Worm (Caenorhabditis elegans): ENCODE results near the gene cyp-14A3.

The cyp-14A3 gene

ce11 chrX:13291506-13291905 is 17.5 kb upstream of the cyp-14A3 start, which contains the start of gene srd-38:
srd-38 (plus strand) TSS chrX:13291806.
- no peak for TF ChIP-seq ztf-11 (tag; optimal IDR thresholded peaks at IDR 0.05)
- TF ChIP-seq unc-62 (GFP tag; optimal IDR thresholded peaks at IDR 0.05) = no peak
- TF ChIP-seq M03D4.4 (tag; optimal IDR thresholded peaks at IDR 0.05) = no peak
- TF ChIP-seq mep-1 (tag; optimal IDR thresholded peaks at IDR 0.05) = no peak
- no peak for TF ChIP-seq tbx-8 (GFP tag; optimal IDR thresholded peaks at IDR 0.05)
- no peak for TF ChIP-seq blmp-1 (tag; optimal IDR thresholded peaks at IDR 0.05)
- TF ChIP-seq bed-3 (GFP tag; optimal IDR thresholded peaks at IDR 0.05) = no peak
- no peak for TF ChIP-seq elt-3 (tag; optimal IDR thresholded peaks at IDR 0.05)
- TF ChIP-seq unc-39 (tag; optimal IDR thresholded peaks at IDR 0.05) = no peak
- no peak for TF ChIP-seq elt-1 (tag; optimal IDR thresholded peaks at IDR 0.05; ENCODE audit: borderline replicate concordance, insufficient read depth)
- no peak for TF ChIP-seq drap-1 (GFP tag; optimal IDR thresholded peaks at IDR 0.05)
- no peak for TF ChIP-seq mab-5 (tag; optimal IDR thresholded peaks at IDR 0.05)
- TF ChIP-seq zip-8 (tag; optimal IDR thresholded peaks at IDR 0.05) = no peak

ce11 chrX:13290531-13290930 is 16.5 kb upstream of the cyp-14A3 start, which contains the start of gene R04D3.3:
R04D3.3 (minus strand) TSS chrX:13290631.
- TF ChIP-seq ceh-39 (tag; optimal IDR thresholded peaks at IDR 0.05) = no peak
- TF ChIP-seq mab-5 (tag; optimal IDR thresholded peaks at IDR 0.05) = no peak
- no peak for TF ChIP-seq flh-1 (GFP tag; optimal IDR thresholded peaks at IDR 0.05)
- TF ChIP-seq cnd-1 (tag; optimal IDR thresholded peaks at IDR 0.05) = no peak

DNA sequence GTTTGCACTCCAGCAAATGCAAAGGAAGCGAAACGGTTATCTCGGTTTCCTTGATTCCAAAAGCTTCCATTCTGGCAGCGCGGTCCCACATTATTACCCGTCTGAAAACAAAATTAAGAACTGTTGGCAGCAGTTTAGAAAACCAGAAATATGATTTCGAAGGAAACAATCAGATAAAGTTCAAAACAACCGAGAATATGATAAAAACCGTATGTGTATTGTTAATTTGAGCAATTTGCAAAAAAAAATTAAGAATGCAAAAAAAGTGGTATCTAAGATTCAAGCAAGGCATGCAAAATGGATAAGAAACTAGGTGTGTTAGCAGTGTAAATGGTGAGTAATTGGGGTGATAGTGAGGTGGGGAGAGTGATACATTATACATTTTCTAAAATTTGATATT is 14.7 kb upstream of the cyp-14A3 start, which contains the start of gene R04D3.4:
Gene R04D3.4, minus strand, starts transcription at position 101 of the 400 bp plus-strand sequence.
- TF ChIP-seq M03D4.4 (tag; optimal IDR thresholded peaks at IDR 0.05) (no peak), ces-1 (GFP tag; optimal IDR thresholded peaks at IDR 0.05) (no peak), mab-5 (tag; optimal IDR thresholded peaks at IDR 0.05) (no peak), sptf-1 (tag; optimal IDR thresholded peaks at IDR 0.05) (no peak), elt-1 (tag; optimal IDR thresholded peaks at IDR 0.05; ENCODE audit: borderline replicate concordance, insufficient read depth) (no peak), hlh-1 (tag; optimal IDR thresholded peaks at IDR 0.05) (no peak), cnd-1 (tag; optimal IDR thresholded peaks at IDR 0.05) (no peak), ceh-43 (GFP tag; optimal IDR thresholded peaks at IDR 0.05) (no peak), bed-3 (GFP tag; optimal IDR thresholded peaks at IDR 0.05) (no peak)

DNA sequence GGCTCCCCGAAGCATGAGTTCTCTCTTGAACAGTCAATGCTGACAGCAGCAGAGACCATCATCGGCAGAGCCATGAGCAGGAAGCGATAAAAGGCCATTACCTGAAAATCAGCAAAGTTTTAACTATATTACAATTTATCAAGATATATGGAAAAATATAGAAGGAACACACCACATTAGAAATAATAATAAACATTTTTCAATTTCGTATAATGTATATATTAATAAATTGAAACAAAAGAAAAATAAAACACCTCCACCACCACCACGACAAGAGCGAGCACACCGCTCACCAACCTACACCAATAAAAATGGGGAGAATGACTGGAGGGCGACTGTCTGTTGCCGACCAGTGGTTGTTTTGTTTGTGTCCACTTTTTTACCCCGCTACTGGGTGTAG is 12.5 kb upstream of the cyp-14A3 start, which contains the start of gene R04D3.2:
Gene R04D3.2, minus strand, starts transcription at position 101 of the 400 bp plus-strand sequence.
- TF ChIP-seq flh-1 (GFP tag; optimal IDR thresholded peaks at IDR 0.05) (no peak), nhr-76 (tag; optimal IDR thresholded peaks at IDR 0.05) (no peak), cnd-1 (tag; optimal IDR thresholded peaks at IDR 0.05) (no peak), elt-3 (tag; optimal IDR thresholded peaks at IDR 0.05) (no peak), elt-1 (tag; optimal IDR thresholded peaks at IDR 0.05; ENCODE audit: borderline replicate concordance, insufficient read depth) (no peak), zip-8 (tag; optimal IDR thresholded peaks at IDR 0.05) (no peak), nhr-12 (tag; optimal IDR thresholded peaks at IDR 0.05) (no peak), ceh-83 (GFP tag; optimal IDR thresholded peaks at IDR 0.05) (no peak), pha-4 (tag; optimal IDR thresholded peaks at IDR 0.05) (no peak), mls-2 (tag; optimal IDR thresholded peaks at IDR 0.05) (no peak)

DNA sequence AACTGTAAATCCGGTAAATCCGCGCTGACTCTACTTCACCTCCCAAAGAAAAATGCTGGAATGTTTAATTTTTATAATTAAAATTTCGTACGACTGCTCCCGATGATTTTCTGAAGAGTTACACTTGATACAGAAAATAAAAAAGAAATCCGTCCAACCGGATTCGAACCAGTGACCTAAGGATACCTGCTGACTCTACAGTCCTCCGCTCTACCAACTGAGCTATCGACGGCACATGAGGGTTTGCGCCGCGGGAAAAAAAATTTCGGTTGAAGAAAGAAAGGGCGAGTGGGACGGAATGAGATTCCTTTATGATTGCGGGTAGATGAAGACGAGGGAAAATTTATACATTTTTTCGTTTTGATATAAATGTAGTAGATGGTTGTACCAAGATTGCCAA is 10.6 kb upstream of the cyp-14A3 start:
- no peak for TF ChIP-seq nhr-12 (tag; optimal IDR thresholded peaks at IDR 0.05)
- TF ChIP-seq lin-13 (tag; optimal IDR thresholded peaks at IDR 0.05) = no peak
- no peak for TF ChIP-seq lsy-2 (tag; optimal IDR thresholded peaks at IDR 0.05)
- no peak for TF ChIP-seq lin-32 (GFP tag; optimal IDR thresholded peaks at IDR 0.05)
- TF ChIP-seq tbx-8 (GFP tag; optimal IDR thresholded peaks at IDR 0.05) = no peak
- TF ChIP-seq nhr-2 (tag; optimal IDR thresholded peaks at IDR 0.05) = no peak
- no peak for TF ChIP-seq ham-2 (GFP tag; optimal IDR thresholded peaks at IDR 0.05)
- TF ChIP-seq sptf-1 (tag; optimal IDR thresholded peaks at IDR 0.05) = no peak

- no peak for TF ChIP-seq elt-1 (tag; optimal IDR thresholded peaks at IDR 0.05; ENCODE audit: borderline replicate concordance, insufficient read depth)
- TF ChIP-seq ceh-83 (GFP tag; optimal IDR thresholded peaks at IDR 0.05) = no peak
- no peak for TF ChIP-seq ztf-11 (tag; optimal IDR thresholded peaks at IDR 0.05)
- no peak for TF ChIP-seq nhr-237 (tag; optimal IDR thresholded peaks at IDR 0.05)
- no peak for TF ChIP-seq hlh-1 (tag; optimal IDR thresholded peaks at IDR 0.05)
- no peak for TF ChIP-seq ceh-43 (GFP tag; optimal IDR thresholded peaks at IDR 0.05)
- TF ChIP-seq unc-120 (tag; optimal IDR thresholded peaks at IDR 0.05; ENCODE audit: poor library complexity, severe bottlenecking) = no peak
- no peak for TF ChIP-seq ces-1 (GFP tag; optimal IDR thresholded peaks at IDR 0.05)
- TF ChIP-seq flh-1 (GFP tag; optimal IDR thresholded peaks at IDR 0.05) = no peak
- TF ChIP-seq bed-3 (GFP tag; optimal IDR thresholded peaks at IDR 0.05) = no peak
- TF ChIP-seq tbx-8 (GFP tag; optimal IDR thresholded peaks at IDR 0.05) = no peak
Observed at ce11 chrX:13284091-13284490, 10.1 kb upstream of the cyp-14A3 start, which contains the start of gene cyp-14A4. cyp-14A4 (minus strand) TSS chrX:13284197.
